Fruit fly (Drosophila melanogaster) whole organism: ENCODE results near the gene 7B2.

Experiments used
- CG8478 ChIP-seq: fragments of >200 bp; optimal IDR thresholded peaks from 2 replicates; lab custom pipeline; 2018; ENCODE audit warnings: inconsistent platforms
- Dll ChIP-seq: fragments of >200 bp; optimal IDR thresholded peaks from 2 replicates; lab custom pipeline; 2017
- pan ChIP-seq: fragments of >200 bp; optimal IDR thresholded peaks from 2 replicates; lab custom pipeline; 2017
- psq ChIP-seq: fragments of >200 bp; optimal IDR thresholded peaks from 2 replicates; lab custom pipeline; 2017
- usp ChIP-seq: fragments of >200 bp; optimal IDR thresholded peaks from 2 replicates; lab custom pipeline; 2017; ENCODE audit warnings: missing biosample characterization, missing genetic modification characterization, mixed read lengths

DNA sequence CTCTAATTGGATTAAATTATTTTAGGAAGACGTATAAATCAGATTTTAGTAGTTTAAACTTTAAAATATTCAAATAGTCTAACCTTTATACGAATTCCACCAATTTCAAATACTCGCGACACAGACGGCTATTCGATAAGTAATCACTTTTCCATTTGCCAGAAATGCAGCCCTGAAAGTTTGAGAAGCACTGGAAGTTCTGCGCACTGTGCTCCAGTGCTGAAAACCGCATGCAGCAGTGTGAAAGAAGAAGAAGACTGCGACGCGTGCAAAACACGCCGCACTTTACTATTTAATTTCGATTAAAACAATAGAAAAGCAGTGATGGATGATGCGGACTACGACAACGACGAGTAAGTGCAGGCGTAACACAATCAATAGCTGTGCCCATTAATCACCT is 5.0 kb upstream of the 7B2 start, which contains the start of gene Polr2F:
- TF ChIP-seq CG8478 (lab: Kevin White, UChicago) (no peak), psq (lab: Kevin White, UChicago) (peak; percentile 28), pan (lab: Kevin White, UChicago) (no peak), Dll (lab: Kevin White, UChicago) (no peak), usp (GFP tag; lab: Kevin White, UChicago) (no peak)
